Worm (Caenorhabditis elegans): ENCODE results near the gene C50A2.3.

Gene C50A2.3

ce11 chrIV:1113638-1114037, 44.2 kb downstream of the C50A2.3 start, which contains the start of gene srx-14:
TSS of gene srx-14 (minus strand) at chrIV:1113738.
- TF ChIP-seq T26A5.8 (tag; optimal IDR thresholded peaks at IDR 0.05) (no peak), attf-3 (GFP tag; conservative IDR thresholded peaks at IDR 0.05) (no peak), bed-2 (GFP tag; IDR thresholded peaks at IDR 0.05) (no peak), F22D6.2 (tag; optimal IDR thresholded peaks at IDR 0.05) (no peak), pha-4 (tag; optimal IDR thresholded peaks at IDR 0.05) (no peak), tbp1 (GFP tag; optimal IDR thresholded peaks at IDR 0.05) (no peak), nhr-90 (tag; optimal IDR thresholded peaks at IDR 0.05) (no peak), ztf-3 (GFP tag; optimal IDR thresholded peaks at IDR 0.05) (no peak), bed-1 (GFP tag; IDR thresholded peaks at IDR 0.05) (no peak), nhr-27 (tag; optimal IDR thresholded peaks at IDR 0.05) (no peak), nhr-179 (tag; optimal IDR thresholded peaks at IDR 0.05) (no peak), Y67H2A.10 (GFP tag; conservative IDR thresholded peaks at IDR 0.05) (no peak), sea-2 (GFP tag; IDR thresholded peaks at IDR 0.05) (no peak), F52B5.7 (tag; optimal IDR thresholded peaks at IDR 0.05) (no peak), F57C9.4 (tag; optimal IDR thresholded peaks at IDR 0.05) (no peak), egl-44 (GFP tag; IDR thresholded peaks at IDR 0.05) (no peak), snpc-1.1 (tag; optimal IDR thresholded peaks at IDR 0.05; ENCODE audit: insufficient read depth) (no peak)

DNA sequence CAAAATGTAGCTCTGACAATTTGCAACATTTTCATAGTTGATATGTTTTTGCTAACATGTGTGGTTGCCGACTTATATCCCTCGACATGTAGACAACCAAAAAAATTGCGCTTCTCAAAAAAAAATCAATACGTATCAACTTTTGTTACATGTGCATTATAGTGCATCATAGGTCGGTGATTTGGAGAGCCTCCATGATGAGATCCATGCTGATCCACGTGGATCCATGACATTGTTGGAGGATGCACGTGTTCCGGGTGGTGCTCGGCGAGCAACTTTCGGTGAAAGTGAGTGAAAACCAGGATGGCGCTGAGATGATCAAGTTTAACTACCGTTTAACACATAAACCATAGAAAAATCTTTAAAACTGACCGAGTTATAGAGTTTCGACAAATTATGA, 46.8 kb downstream of the C50A2.3 start:
- no peak for TF ChIP-seq Y79H2A.3 (GFP tag; conservative IDR thresholded peaks at IDR 0.05)
- TF ChIP-seq ztf-18 (tag; optimal IDR thresholded peaks at IDR 0.05), result no peak
- TF ChIP-seq F57A8.1 (GFP tag; optimal IDR thresholded peaks at IDR 0.05), result no peak
- no peak for TF ChIP-seq efl-1 (GFP tag; optimal IDR thresholded peaks at IDR 0.05)
- TF ChIP-seq attf-6 (GFP tag; IDR thresholded peaks at IDR 0.05), result no peak
- no peak for TF ChIP-seq F39B2.1 (GFP tag; IDR thresholded peaks at IDR 0.05)
- TF ChIP-seq Y53F4B.3 (GFP tag; IDR thresholded peaks at IDR 0.05), result no peak
- no peak for TF ChIP-seq rpc-1 (optimal IDR thresholded peaks at IDR 0.05)
- no peak for TF ChIP-seq rpc-1 (tag; optimal IDR thresholded peaks at IDR 0.05)
- TF ChIP-seq B0336.3 (GFP tag; IDR thresholded peaks at IDR 0.05), result no peak
- TF ChIP-seq ZK185.1 (tag; optimal IDR thresholded peaks at IDR 0.05; ENCODE audit: poor library complexity, severe bottlenecking), result no peak
- TF ChIP-seq fkh-3 (tag; optimal IDR thresholded peaks at IDR 0.05), result no peak
- no peak for TF ChIP-seq athp-1 (tag; optimal IDR thresholded peaks at IDR 0.05)

DNA sequence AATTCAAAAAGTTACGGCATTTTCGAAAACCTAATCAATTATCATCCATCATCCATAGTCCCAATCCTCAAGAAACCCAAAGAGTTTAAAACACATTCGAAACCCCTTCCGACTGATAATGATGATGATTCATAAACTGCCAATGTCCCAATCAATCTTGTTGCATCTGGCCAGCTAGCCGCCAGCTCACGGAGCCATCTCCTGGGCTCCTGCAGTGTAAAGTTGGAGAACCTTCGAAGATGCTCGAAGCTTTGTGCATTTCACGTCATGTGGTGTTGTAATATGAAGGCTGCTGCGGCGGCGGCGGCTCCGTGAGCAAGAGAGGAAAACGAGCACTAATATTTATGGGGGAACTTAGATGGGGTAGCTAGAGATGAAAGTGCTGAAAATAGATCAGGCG, 49.8 kb downstream of the C50A2.3 start:
- TF ChIP-seq mcd-1 (GFP tag; IDR thresholded peaks at IDR 0.05), result 0 out of 2 replicates have a peak, but pooled peaks have one; percentile 27
- TF ChIP-seq zfh-2 (GFP tag; conservative IDR thresholded peaks at IDR 0.05), result 0 out of 2 replicates have a peak, but pooled peaks have one; percentile 43
- TF ChIP-seq ets-4 (GFP tag; optimal IDR thresholded peaks at IDR 0.05), result no peak

- TF ChIP-seq let-526 (GFP tag; IDR thresholded peaks at IDR 0.05) (no peak), tbx-9 (tag; optimal IDR thresholded peaks at IDR 0.05; ENCODE audit: borderline replicate concordance) (no peak), nfya-1 (tag; optimal IDR thresholded peaks at IDR 0.05; ENCODE audit: borderline replicate concordance, insufficient read depth) (no peak), ceh-58 (GFP tag; IDR thresholded peaks at IDR 0.05) (no peak), sptf-2 (GFP tag; optimal IDR thresholded peaks at IDR 0.05) (no peak), zfh-2 (GFP tag; conservative IDR thresholded peaks at IDR 0.05) (peak; percentile 80), somi-1 (GFP tag; optimal IDR thresholded peaks at IDR 0.05) (no peak)
Observed at ce11 chrIV:1107190-1107589, 50.6 kb downstream of the C50A2.3 start, which contains the start of gene ost-1. TSS of gene ost-1 (plus strand) at chrIV:1107396.
